Fruit fly (Drosophila melanogaster) whole organism, adult: ENCODE data around the gene Hexo2.

Source experiments
- CG11617 ChIP-seq: fragments of 200-800 bp; sonication (Bioruptor generic); optimal IDR thresholded peaks from 2 replicates; lab custom pipeline; 2017; ENCODE audit warnings: mild to moderate bottlenecking, missing biosample characterization, missing genetic modification reagents, missing genetic modification characterization
- CG12768 ChIP-seq: fragments of 200-800 bp; sonication (Bioruptor generic); optimal IDR thresholded peaks from 2 replicates; lab custom pipeline; 2017; ENCODE audit warnings: missing biosample characterization, missing genetic modification characterization, mild to moderate bottlenecking, moderate library complexity, missing genetic modification reagents
- CG14711 ChIP-seq: fragments of 200-800 bp; sonication (Bioruptor generic); optimal IDR thresholded peaks from 2 replicates; lab custom pipeline; 2018; ENCODE audit warnings: missing biosample characterization, mild to moderate bottlenecking, missing genetic modification characterization, moderate library complexity
- CG1620 ChIP-seq: fragments of 200-800 bp; sonication (Bioruptor generic); optimal IDR thresholded peaks from 2 replicates; lab custom pipeline; 2016; ENCODE audit warnings: missing biosample characterization, missing genetic modification characterization
- CG33017 ChIP-seq: fragments of 200-800 bp; sonication (Bioruptor generic); optimal IDR thresholded peaks from 2 replicates; lab custom pipeline; 2018; ENCODE audit warnings: missing biosample characterization, mild to moderate bottlenecking, missing genetic modification characterization, moderate library complexity
- CG5204 ChIP-seq: fragments of 200-800 bp; sonication (Bioruptor generic); optimal IDR thresholded peaks from 2 replicates; lab custom pipeline; 2016; ENCODE audit warnings: missing biosample characterization, missing genetic modification characterization
- CG7045 ChIP-seq: fragments of 200-800 bp; sonication (Bioruptor generic); optimal IDR thresholded peaks from 2 replicates; lab custom pipeline; 2017; ENCODE audit warnings: missing biosample characterization, mild to moderate bottlenecking, missing genetic modification characterization
- CG7101 ChIP-seq: fragments of 200-800 bp; sonication (Bioruptor generic); optimal IDR thresholded peaks from 2 replicates; lab custom pipeline; 2018; ENCODE audit warnings: missing biosample characterization, mild to moderate bottlenecking, missing genetic modification characterization, moderate library complexity
- Clk ChIP-seq: fragments of 200-800 bp; sonication (Bioruptor generic); optimal IDR thresholded peaks from 2 replicates; lab custom pipeline; 2017; ENCODE audit warnings: missing biosample characterization, missing genetic modification characterization
- Crg-1 ChIP-seq: fragments of 200-800 bp; sonication (Bioruptor generic); optimal IDR thresholded peaks from 2 replicates; lab custom pipeline; 2016; ENCODE audit warnings: missing biosample characterization, missing genetic modification characterization
- Hr96 ChIP-seq: fragments of 200-800 bp; sonication (Bioruptor generic); optimal IDR thresholded peaks from 2 replicates; lab custom pipeline; 2016; ENCODE audit warnings: missing biosample characterization, missing genetic modification characterization
- Mnt ChIP-seq: fragments of 200-800 bp; sonication (Bioruptor generic); optimal IDR thresholded peaks from 2 replicates; lab custom pipeline; 2016; ENCODE audit warnings: missing biosample characterization, mild to moderate bottlenecking, missing genetic modification characterization
- bab1 ChIP-seq: fragments of 200-800 bp; sonication (Bioruptor generic); optimal IDR thresholded peaks from 3 replicates; lab custom pipeline; 2019; ENCODE audit warnings: missing biosample characterization, mild to moderate bottlenecking, missing genetic modification characterization, moderate library complexity
- cic ChIP-seq: fragments of 200-800 bp; sonication (Bioruptor generic); optimal IDR thresholded peaks from 2 replicates; lab custom pipeline; 2017; ENCODE audit warnings: missing biosample characterization, mild to moderate bottlenecking, missing genetic modification characterization, moderate library complexity
- cnc ChIP-seq, 2 experiments: fragments of >200 bp; optimal IDR thresholded peaks; 2 replicates each; lab custom pipeline; 2017
- kay ChIP-seq: fragments of 200-800 bp; sonication (Bioruptor generic); peaks from one replicate; lab custom pipeline; 2016; ENCODE audit warnings: missing biosample characterization, missing genetic modification characterization, borderline replicate concordance
- ovo ChIP-seq: fragments of 200-800 bp; sonication (Bioruptor generic); optimal IDR thresholded peaks from 2 replicates; lab custom pipeline; 2016; ENCODE audit warnings: missing biosample characterization, missing genetic modification characterization
- pad ChIP-seq: fragments of 200-800 bp; sonication (Bioruptor generic); optimal IDR thresholded peaks from 3 replicates; lab custom pipeline; 2017; ENCODE audit warnings: missing biosample characterization, missing genetic modification characterization, mild to moderate bottlenecking, moderate library complexity, missing genetic modification reagents
- tj ChIP-seq: fragments of 200-800 bp; sonication (Bioruptor generic); optimal IDR thresholded peaks from 3 replicates; lab custom pipeline; 2017; ENCODE audit warnings: missing biosample characterization, mild to moderate bottlenecking, missing genetic modification characterization, moderate library complexity
- toe ChIP-seq: fragments of 200-800 bp; sonication (Bioruptor generic); optimal IDR thresholded peaks from 2 replicates; lab custom pipeline; 2016; ENCODE audit warnings: missing biosample characterization, missing genetic modification characterization

Gene Hexo2

DNA sequence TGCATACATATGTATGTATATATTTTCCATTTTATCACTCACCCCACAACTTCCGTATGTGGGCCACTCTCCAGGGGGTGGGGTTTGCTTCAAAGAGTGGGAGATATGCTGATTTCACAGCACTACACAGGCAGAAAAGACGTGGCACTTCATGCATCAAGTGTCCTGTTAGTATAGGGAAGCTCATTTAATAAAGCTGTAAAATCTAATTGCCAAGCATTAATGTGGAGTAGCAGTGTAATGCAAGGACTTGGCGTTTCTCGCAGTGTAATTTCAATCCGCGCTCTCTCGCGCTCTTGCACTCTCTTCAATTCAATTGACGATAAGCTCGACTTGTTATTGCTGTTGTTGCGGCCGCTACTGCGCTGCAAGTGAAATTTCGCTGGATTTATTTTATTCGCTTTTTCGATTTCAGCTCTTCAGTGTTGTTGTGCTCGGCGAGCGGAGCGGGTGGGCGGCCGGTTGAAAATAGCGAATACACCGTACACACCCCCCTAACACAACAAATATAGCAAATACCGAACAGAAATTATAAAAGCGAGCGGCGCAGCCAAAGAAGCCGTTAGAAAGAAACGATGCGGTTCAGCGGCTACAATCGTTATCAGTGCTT is at the start of gene Hexo2:
TSS of gene Hexo2 (plus strand) at position 419 of the 610 bp plus-strand sequence.
- TF ChIP-seq kay (GFP tag; lab: Kevin White, UChicago) (no peak), ovo (GFP tag; lab: Kevin White, UChicago) (peak; percentile 33), CG1620 (GFP tag; lab: Kevin White, UChicago) (peak; percentile 96), toe (GFP tag; lab: Kevin White, UChicago) (no peak), bab1 (GFP tag; lab: Kevin White, UChicago) (peak; percentile 98), pad (GFP tag; lab: Kevin White, UChicago) (peak; percentile 88), tj (GFP tag; lab: Kevin White, UChicago) (peak; percentile 83), CG7045 (GFP tag; lab: Kevin White, UChicago) (peak; percentile 38), Crg-1 (GFP tag; lab: Kevin White, UChicago) (peak; percentile 94), CG14711 (tag; lab: Kevin White, UChicago) (peak; percentile 88), CG12768 (GFP tag; lab: Kevin White, UChicago) (peak; percentile 42), Mnt (peak; percentile 34), CG7101 (peak; percentile 89), CG5204 (GFP tag; lab: Kevin White, UChicago) (peak; percentile 53), Clk (GFP tag; lab: Kevin White, UChicago) (peak; percentile 36), CG11617 (GFP tag; lab: Kevin White, UChicago) (peak; percentile 71), cic (no peak), CG33017 (tag; lab: Kevin White, UChicago) (peak; percentile 67), Hr96 (GFP tag; lab: Kevin White, UChicago) (peak; percentile 87), cnc (optimal IDR thresholded peaks at IDR 0.05; lab: Kevin White, UChicago) (no peak)

DNA sequence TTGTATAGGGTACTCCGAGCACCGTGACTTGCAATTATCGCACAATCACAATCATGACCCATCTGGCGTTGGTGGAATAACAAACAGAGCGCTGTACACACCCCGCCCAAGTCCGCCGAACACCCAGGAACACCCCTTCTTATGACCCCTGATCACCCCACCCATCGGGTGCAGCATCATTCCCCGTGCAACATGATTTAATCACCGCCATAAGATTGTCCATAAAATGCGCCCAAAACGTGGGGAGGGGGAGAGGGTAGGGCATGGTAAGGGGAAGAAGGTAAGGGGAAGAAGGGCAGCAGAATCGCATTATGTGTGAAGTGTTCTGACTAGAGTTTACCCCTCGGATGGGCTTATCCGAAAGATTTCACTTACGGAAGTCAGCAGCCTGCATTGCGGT is 49.1 kb upstream of the Hexo2 start:
- TF ChIP-seq toe (GFP tag; lab: Kevin White, UChicago) (no peak), cnc (optimal IDR thresholded peaks at IDR 0.05; lab: Kevin White, UChicago) (no peak), pad (GFP tag; lab: Kevin White, UChicago) (no peak), CG1620 (GFP tag; lab: Kevin White, UChicago) (no peak), Hr96 (GFP tag; lab: Kevin White, UChicago) (no peak), CG11617 (GFP tag; lab: Kevin White, UChicago) (no peak), ovo (GFP tag; lab: Kevin White, UChicago) (no peak), CG14711 (tag; lab: Kevin White, UChicago) (no peak), Mnt (no peak)

DNA sequence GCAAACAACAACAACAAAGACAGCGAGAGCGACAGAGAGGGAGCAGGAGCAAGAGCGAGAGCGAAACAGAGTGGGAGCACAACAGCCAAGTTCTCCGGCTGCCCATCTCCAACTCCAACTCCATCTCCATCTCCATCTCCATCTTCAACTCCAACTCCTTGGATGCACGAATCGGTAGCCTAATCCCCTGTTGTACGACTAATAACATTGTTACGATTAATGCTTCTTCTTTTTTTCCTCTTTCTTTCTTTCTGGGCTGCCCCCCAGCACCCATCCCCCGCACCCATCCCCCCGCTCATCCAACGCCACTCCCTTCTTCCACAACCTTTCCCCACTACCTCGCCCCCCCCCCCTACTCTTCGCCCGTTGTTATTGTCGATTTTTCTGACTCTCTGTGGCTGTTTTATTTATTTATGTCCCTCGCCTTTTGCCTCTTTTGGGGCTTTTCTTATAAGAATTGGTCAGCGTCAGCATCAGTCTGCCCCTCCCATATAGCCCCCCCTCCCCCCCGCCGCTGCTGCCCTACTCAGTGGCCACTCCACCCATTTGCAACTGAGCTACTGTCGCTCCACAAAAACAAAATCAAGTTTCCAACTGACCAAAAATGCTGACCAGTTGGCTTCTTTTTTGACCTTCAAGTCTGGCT is 48.2 kb upstream of the Hexo2 start:
- TF ChIP-seq CG1620 (GFP tag; lab: Kevin White, UChicago) (no peak), Crg-1 (GFP tag; lab: Kevin White, UChicago) (no peak), CG5204 (GFP tag; lab: Kevin White, UChicago) (no peak)

DNA sequence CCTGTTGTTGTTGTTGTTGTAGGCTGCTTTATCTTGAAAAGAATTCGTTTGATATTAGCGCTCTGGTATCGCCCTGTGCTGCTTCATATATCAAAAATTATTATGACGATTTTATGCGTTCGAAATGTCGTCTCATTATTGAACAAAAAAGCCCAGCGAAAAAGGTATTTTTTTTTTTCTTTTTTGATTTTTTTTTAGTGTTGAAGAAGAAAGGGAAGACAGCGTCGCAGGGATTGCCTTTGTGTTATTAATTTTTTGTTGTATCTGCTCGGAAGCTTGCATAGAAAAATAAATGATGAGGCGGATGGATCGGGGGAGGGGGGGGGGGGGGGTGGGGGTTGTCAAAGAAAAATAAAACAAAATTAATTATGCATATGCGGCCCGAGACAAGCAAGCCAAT is 47.2 kb upstream of the Hexo2 start:
- TF ChIP-seq toe (GFP tag; lab: Kevin White, UChicago) (no peak), CG7101 (no peak), CG5204 (GFP tag; lab: Kevin White, UChicago) (no peak), CG14711 (tag; lab: Kevin White, UChicago) (no peak), CG12768 (GFP tag; lab: Kevin White, UChicago) (no peak), bab1 (GFP tag; lab: Kevin White, UChicago) (no peak), cnc (optimal IDR thresholded peaks at IDR 0.05; lab: Kevin White, UChicago) (no peak), kay (GFP tag; lab: Kevin White, UChicago) (no peak), Hr96 (GFP tag; lab: Kevin White, UChicago) (no peak), CG1620 (GFP tag; lab: Kevin White, UChicago) (no peak), ovo (GFP tag; lab: Kevin White, UChicago) (no peak), CG7045 (GFP tag; lab: Kevin White, UChicago) (no peak), cic (no peak), Mnt (no peak), Crg-1 (GFP tag; lab: Kevin White, UChicago) (no peak), Clk (GFP tag; lab: Kevin White, UChicago) (no peak), tj (GFP tag; lab: Kevin White, UChicago) (no peak), CG33017 (tag; lab: Kevin White, UChicago) (no peak), CG11617 (GFP tag; lab: Kevin White, UChicago) (no peak)

DNA sequence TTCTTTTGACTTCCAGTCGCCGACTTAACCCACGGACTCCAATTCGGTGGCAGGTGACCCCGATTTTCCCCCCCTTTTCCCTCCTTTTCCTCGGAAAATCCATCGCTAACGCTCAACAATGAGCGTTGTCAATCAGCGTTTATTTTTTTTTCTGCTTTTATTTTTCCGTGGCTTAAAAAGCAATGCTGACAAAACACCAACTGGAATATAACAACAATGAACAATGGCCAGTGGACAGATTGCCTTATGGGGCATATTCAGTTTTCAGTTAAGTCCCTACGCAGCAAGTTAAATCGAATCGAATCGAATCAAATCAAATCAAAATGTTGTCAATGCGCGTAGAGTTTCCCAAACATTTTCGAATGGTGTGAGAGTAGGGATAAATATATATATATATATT is 45.7 kb upstream of the Hexo2 start:
- TF ChIP-seq ovo (GFP tag; lab: Kevin White, UChicago) (no peak), kay (GFP tag; lab: Kevin White, UChicago) (no peak), cic (no peak), tj (GFP tag; lab: Kevin White, UChicago) (no peak), CG11617 (GFP tag; lab: Kevin White, UChicago) (no peak), pad (GFP tag; lab: Kevin White, UChicago) (no peak), Clk (GFP tag; lab: Kevin White, UChicago) (no peak), CG7101 (no peak), Mnt (no peak), CG7045 (GFP tag; lab: Kevin White, UChicago) (no peak), CG1620 (GFP tag; lab: Kevin White, UChicago) (no peak)
